Worm (Caenorhabditis elegans) whole organism, L1 larva: Measurements from ENCODE around the gene T07D3.4.
A peak's percentile ranks its signal among the peaks of the same experiment; 100 is the strongest.

Experiments used
- C04F5.9 ChIP-seq: sonication (generic microtip); optimal IDR thresholded peaks from 2 replicates; lab custom pipeline; 2016; ENCODE audit warnings: missing genetic modification characterization, missing compliant biosample characterization
- C16A3.4 ChIP-seq: fragments of 150-350 bp; optimal IDR thresholded peaks from 2 replicates; lab custom pipeline; 2014; ENCODE audit warnings: missing biosample characterization, missing genetic modification characterization
- F16B12.6 ChIP-seq: fragments of 150-350 bp; optimal IDR thresholded peaks from 2 replicates; lab custom pipeline; 2014; ENCODE audit warnings: missing biosample characterization, missing genetic modification characterization
- Y116A8C.19 ChIP-seq: sonication (generic microtip); optimal IDR thresholded peaks from 2 replicates; lab custom pipeline; 2016; ENCODE audit warnings: missing compliant biosample characterization, missing genetic modification characterization, borderline replicate concordance
- aha-1 ChIP-seq: fragments of 150-350 bp; optimal IDR thresholded peaks from 2 replicates; lab custom pipeline; 2014; ENCODE audit warnings: missing biosample characterization, missing genetic modification characterization
- alr-1 ChIP-seq: fragments of 200-800 bp; sonication (Bioruptor generic); optimal IDR thresholded peaks from 2 replicates; lab custom pipeline; 2018; ENCODE audit warnings: borderline replicate concordance, mild to moderate bottlenecking, missing genetic modification characterization, missing compliant biosample characterization
- ama-1 ChIP-seq: fragments of 150-350 bp; optimal IDR thresholded peaks from 2 replicates; lab custom pipeline; 2014
- ceh-63 ChIP-seq: fragments of 200-800 bp; sonication (Bioruptor generic); optimal IDR thresholded peaks from 2 replicates; lab custom pipeline; 2018; ENCODE audit warnings: mild to moderate bottlenecking, missing genetic modification characterization, missing compliant biosample characterization
- ceh-82 ChIP-seq, 3 experiments: fragments of 150-350 bp in 1 of 3; sonication (generic microtip) in 2 of 3; optimal IDR thresholded peaks; 2 replicates each; lab custom pipeline; 2014 to 2017; ENCODE audit warnings: missing biosample characterization in 3 of 3, missing genetic modification characterization in 3 of 3
- ceh-88 ChIP-seq: fragments of 200-800 bp; sonication (Bioruptor generic); IDR thresholded peaks from 2 replicates; pipeline ENCODE4 v1.3.6; 2022; ENCODE audit warnings: missing genetic modification characterization, missing compliant biosample characterization
- dpl-1 ChIP-seq, 3 experiments: fragments of 150-350 bp in 2 of 3; sonication (generic microtip) in 1 of 3; optimal IDR thresholded peaks; 2 replicates each; lab custom pipeline; 2014 to 2017; ENCODE audit warnings: missing biosample characterization in 3 of 3, missing genetic modification characterization in 3 of 3, missing genetic modification reagents in 3 of 3
- efl-1 ChIP-seq, 4 experiments: fragments of 150-350 bp; optimal IDR thresholded peaks in 3 of 4; peaks in 1 of 4; 1 replicate in 1 of 4; 2 replicates in 3 of 4; lab custom pipeline; 2014; ENCODE audit warnings: missing biosample characterization in 2 of 4, missing genetic modification characterization in 2 of 4, missing genetic modification reagents in 2 of 4
- efl-3 ChIP-seq: fragments of 200-800 bp; sonication (Bioruptor generic); optimal IDR thresholded peaks from 2 replicates; lab custom pipeline; 2018; ENCODE audit warnings: mild to moderate bottlenecking, missing genetic modification characterization, missing compliant biosample characterization
- egl-13 ChIP-seq: sonication (generic microtip); optimal IDR thresholded peaks from 2 replicates; lab custom pipeline; 2016; ENCODE audit warnings: missing genotype, missing genetic modification reagents, missing genetic modification characterization, missing compliant biosample characterization
- elt-2 ChIP-seq: sonication (generic microtip); optimal IDR thresholded peaks from 2 replicates; lab custom pipeline; 2016; ENCODE audit warnings: missing genetic modification characterization, mild to moderate bottlenecking, inconsistent platforms, missing compliant biosample characterization, missing genetic modification reagents
- ets-5 ChIP-seq: fragments of 200-800 bp; sonication (Bioruptor generic); IDR thresholded peaks from 2 replicates; pipeline ENCODE4 v1.3.6; 2022; ENCODE audit warnings: missing genetic modification characterization, missing compliant biosample characterization
- fkh-4 ChIP-seq: sonication (generic microtip); optimal IDR thresholded peaks from 2 replicates; lab custom pipeline; 2016; ENCODE audit warnings: missing compliant biosample characterization, missing genetic modification characterization, borderline replicate concordance
- hlh-4 ChIP-seq: sonication (generic microtip); optimal IDR thresholded peaks from 2 replicates; lab custom pipeline; 2016; ENCODE audit warnings: mild to moderate bottlenecking, missing genetic modification characterization, missing compliant biosample characterization
- isw-1 ChIP-seq: fragments of 200-800 bp; sonication (Bioruptor generic); IDR thresholded peaks from 2 replicates; pipeline ENCODE4 v1.3.6; 2022; ENCODE audit warnings: missing genetic modification characterization, missing compliant biosample characterization
- lin-14 ChIP-seq: fragments of 200-800 bp; sonication (Bioruptor generic); optimal IDR thresholded peaks from 2 replicates; lab custom pipeline; 2018; ENCODE audit warnings: mild to moderate bottlenecking, missing genetic modification characterization, moderate library complexity, missing compliant biosample characterization
- lin-15B ChIP-seq: fragments of 150-350 bp; sonication (generic microtip); optimal IDR thresholded peaks from 3 replicates; lab custom pipeline; 2014; ENCODE audit warnings: missing biosample characterization, missing genetic modification characterization
- lin-35 ChIP-seq, 2 experiments: fragments of 150-350 bp; optimal IDR thresholded peaks; 2 replicates each; lab custom pipeline; 2014; ENCODE audit warnings: missing biosample characterization in 2 of 2, missing genetic modification characterization in 2 of 2, missing genetic modification reagents in 2 of 2
- lir-3 ChIP-seq: sonication (generic microtip); optimal IDR thresholded peaks from 2 replicates; lab custom pipeline; 2016; ENCODE audit warnings: mild to moderate bottlenecking, missing genetic modification characterization, moderate library complexity, missing compliant biosample characterization; ENCODE audit not compliant: poor library complexity
- lsy-2 ChIP-seq, 2 experiments: fragments of 150-350 bp; optimal IDR thresholded peaks; 2 replicates each; lab custom pipeline; 2014; ENCODE audit warnings: missing biosample characterization in 2 of 2, missing genetic modification characterization in 2 of 2
- mab-9 ChIP-seq: fragments of 200-800 bp; sonication (Bioruptor generic); IDR thresholded peaks from 2 replicates; pipeline ENCODE4 v1.3.6; 2022; ENCODE audit warnings: missing genetic modification reagents, missing genetic modification characterization, missing compliant biosample characterization
- mdl-1 ChIP-seq, 2 experiments: fragments of 150-350 bp; optimal IDR thresholded peaks; 2 replicates each; lab custom pipeline; 2014 to 2017; ENCODE audit warnings: missing biosample characterization in 2 of 2, missing genetic modification characterization in 2 of 2, inconsistent platforms in 1 of 2
- nhr-12 ChIP-seq: sonication (generic microtip); optimal IDR thresholded peaks from 2 replicates; lab custom pipeline; 2017; ENCODE audit warnings: missing biosample characterization, missing genetic modification characterization
- nhr-19 ChIP-seq: fragments of 200-800 bp; sonication (Bioruptor generic); conservative IDR thresholded peaks from 2 replicates; pipeline ENCODE4 v1.3.6; 2022; ENCODE audit warnings: missing genetic modification characterization, missing compliant biosample characterization
- nhr-20 ChIP-seq: sonication (generic microtip); optimal IDR thresholded peaks from 2 replicates; lab custom pipeline; 2016; ENCODE audit warnings: mild to moderate bottlenecking, missing genetic modification characterization, missing compliant biosample characterization
- nhr-237 ChIP-seq: fragments of 150-350 bp; optimal IDR thresholded peaks from 2 replicates; lab custom pipeline; 2014; ENCODE audit warnings: missing biosample characterization, missing genetic modification characterization
- nhr-47 ChIP-seq: sonication (generic microtip); optimal IDR thresholded peaks from 2 replicates; lab custom pipeline; 2016; ENCODE audit warnings: mild to moderate bottlenecking, missing genetic modification characterization, moderate library complexity, missing compliant biosample characterization
- nhr-77 ChIP-seq: fragments of 150-350 bp; optimal IDR thresholded peaks from 2 replicates; lab custom pipeline; 2014; ENCODE audit warnings: missing biosample characterization, missing genetic modification characterization
- nhr-84 ChIP-seq: sonication (generic microtip); optimal IDR thresholded peaks from 2 replicates; lab custom pipeline; 2017; ENCODE audit warnings: missing biosample characterization, missing genetic modification characterization
- pag-3 ChIP-seq: sonication (generic microtip); optimal IDR thresholded peaks from 2 replicates; lab custom pipeline; 2017; ENCODE audit warnings: missing genetic modification characterization, mild to moderate bottlenecking, missing compliant biosample characterization, antibody characterized with exemption, borderline replicate concordance; ENCODE audit not compliant: insufficient read depth
- pqm-1 ChIP-seq: sonication (generic microtip); optimal IDR thresholded peaks from 3 replicates; lab custom pipeline; 2017; ENCODE audit warnings: missing biosample characterization, missing genetic modification characterization
- skn-1 ChIP-seq: fragments of 150-350 bp; optimal IDR thresholded peaks from 2 replicates; lab custom pipeline; 2014; ENCODE audit warnings: missing biosample characterization, missing genetic modification characterization
- sup-37 ChIP-seq: fragments of 200-800 bp; sonication (Bioruptor generic); optimal IDR thresholded peaks from 2 replicates; lab custom pipeline; 2018; ENCODE audit warnings: mild to moderate bottlenecking, missing genetic modification characterization, missing compliant biosample characterization
- swsn-7 ChIP-seq: sonication (generic microtip); optimal IDR thresholded peaks from 2 replicates; lab custom pipeline; 2016; ENCODE audit warnings: missing genetic modification characterization, missing compliant biosample characterization
- tbx-2 ChIP-seq: sonication (generic microtip); optimal IDR thresholded peaks from 2 replicates; lab custom pipeline; 2016; ENCODE audit warnings: missing genetic modification characterization, missing compliant biosample characterization
- tlp-1 ChIP-seq: fragments of 150-350 bp; optimal IDR thresholded peaks from 2 replicates; lab custom pipeline; 2014; ENCODE audit warnings: missing biosample characterization, missing genetic modification characterization
- unc-86 ChIP-seq: sonication (generic microtip); optimal IDR thresholded peaks from 2 replicates; lab custom pipeline; 2016; ENCODE audit warnings: missing genetic modification characterization, missing compliant biosample characterization
- unc-98 ChIP-seq: fragments of 200-800 bp; sonication (Bioruptor generic); IDR thresholded peaks from 2 replicates; pipeline ENCODE4 v1.3.6; 2022; ENCODE audit warnings: missing genetic modification characterization, missing compliant biosample characterization
- zag-1 ChIP-seq: fragments of 150-350 bp; optimal IDR thresholded peaks from 2 replicates; lab custom pipeline; 2014; ENCODE audit warnings: missing biosample characterization, missing genetic modification characterization

Gene T07D3.4

ce11 chrII:905335-905734 lies 17.2 kb downstream of the T07D3.4 start (continued):
- TF ChIP-seq nhr-237 (tag; lab: Kevin White, UChicago) = no peak
- peak; percentile 41 for TF ChIP-seq nhr-19 (GFP tag; lab: Robert Waterston, UW)
- no peak for TF ChIP-seq swsn-7
- no peak for TF ChIP-seq nhr-77 (tag; lab: Kevin White, UChicago)
- TF ChIP-seq Y116A8C.19 = no peak
- no peak for TF ChIP-seq nhr-47 (tag; lab: Kevin White, UChicago)
- no peak for TF ChIP-seq dpl-1 (GFP tag; optimal IDR thresholded peaks at IDR 0.05; lab: Kevin White, UChicago)
- no peak for TF ChIP-seq lsy-2 (tag; optimal IDR thresholded peaks at IDR 0.05; lab: Kevin White, UChicago)
- TF ChIP-seq zag-1 = no peak
- TF ChIP-seq, all 84 proteins: peak for 3

- no peak for TF ChIP-seq lir-3 (tag; lab: Kevin White, UChicago)
- TF ChIP-seq aha-1 (tag; lab: Kevin White, UChicago) = no peak
- TF ChIP-seq C16A3.4 = no peak
- TF ChIP-seq unc-86 (tag; lab: Kevin White, UChicago) = no peak
- no peak for TF ChIP-seq mab-9 (GFP tag; lab: Robert Waterston, UW)
- TF ChIP-seq ceh-88 (GFP tag; lab: Robert Waterston, UW) = no peak
- TF ChIP-seq nhr-77 (tag; lab: Kevin White, UChicago) = no peak
- TF ChIP-seq pag-3 (tag; lab: Kevin White, UChicago) = no peak
- TF ChIP-seq efl-3 (GFP tag; lab: Kevin White, UChicago) = no peak
- TF ChIP-seq, all 84 proteins: peak for 0
These were observed 21.4 kb downstream of the T07D3.4 start, which contains the start of the genes fbxc-24 and fbxc-27 for ce11 chrII:909554-909953. Gene fbxc-24 (minus strand): TSS chrII:909654. Gene fbxc-27 (plus strand): TSS chrII:909769.

DNA sequence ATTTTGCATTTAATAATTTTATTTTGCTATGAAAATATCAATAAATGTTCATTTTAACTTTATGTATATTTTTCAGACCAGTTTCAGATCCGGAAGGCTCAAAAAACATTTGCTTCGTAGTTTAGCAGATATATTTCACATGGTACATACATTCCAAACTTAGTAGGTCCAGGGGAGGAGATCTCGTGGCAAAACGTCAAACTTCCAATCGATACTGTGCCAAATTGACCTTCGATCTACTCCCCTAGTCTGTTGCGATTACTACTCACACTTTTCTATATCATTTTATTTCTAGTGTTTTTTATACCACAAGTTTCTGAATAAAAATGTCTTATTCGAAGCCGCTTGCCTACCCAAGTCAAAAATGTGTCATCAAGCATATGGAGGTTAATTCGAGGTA lies 23.6 kb downstream of the T07D3.4 start, which contains the start of gene fbxc-31:
Gene fbxc-31, plus strand, starts transcription at position 301 of the 400 bp plus-strand sequence.
- TF ChIP-seq efl-1 (optimal IDR thresholded peaks at IDR 0.05; lab: Kevin White, UChicago) = no peak
- peak in 1 of 2 experiments; percentile 15 for TF ChIP-seq efl-1 (GFP tag; optimal IDR thresholded peaks at IDR 0.05 in 1 of 2; lab: Kevin White, UChicago)
- no peak for TF ChIP-seq egl-13

ce11 chrII:913222-913722 lies 25.2 kb downstream of the T07D3.4 start, which contains the start of gene fbxc-33:
Gene fbxc-33 (plus strand): TSS chrII:913672.
- TF ChIP-seq nhr-84 (no peak), Y116A8C.19 (no peak), efl-1 (optimal IDR thresholded peaks at IDR 0.05; lab: Kevin White, UChicago) (peak; percentile 63 to 64), efl-1 (GFP tag; optimal IDR thresholded peaks at IDR 0.05 in 1 of 2; lab: Kevin White, UChicago) (peak; percentile 58 to 92), ceh-82 (tag; optimal IDR thresholded peaks at IDR 0.05; lab: Kevin White, UChicago) (peak in 1 of 3 experiments; percentile 31), lin-35 (GFP tag; optimal IDR thresholded peaks at IDR 0.05; lab: Kevin White, UChicago) (peak; percentile 23 to 43), nhr-20 (tag; lab: Kevin White, UChicago) (peak; percentile 4), ets-5 (no peak), nhr-12 (tag; lab: Kevin White, UChicago) (no peak), fkh-4 (no peak), C04F5.9 (tag; lab: Kevin White, UChicago) (no peak), mdl-1 (tag; optimal IDR thresholded peaks at IDR 0.05; lab: Kevin White, UChicago) (no peak), ama-1 (lab: Kevin White, UChicago) (no peak), zag-1 (no peak), pag-3 (tag; lab: Kevin White, UChicago) (no peak), unc-98 (GFP tag; lab: Robert Waterston, UW) (no peak), aha-1 (tag; lab: Kevin White, UChicago) (no peak), F16B12.6 (tag; lab: Kevin White, UChicago) (peak; percentile 30), pqm-1 (tag; lab: Kevin White, UChicago) (no peak), ceh-88 (GFP tag; lab: Robert Waterston, UW) (no peak), ceh-63 (GFP tag; lab: Kevin White, UChicago) (no peak), skn-1 (tag; lab: Kevin White, UChicago) (peak; percentile 38), tbx-2 (no peak), hlh-4 (tag; lab: Kevin White, UChicago) (no peak), lsy-2 (tag; optimal IDR thresholded peaks at IDR 0.05; lab: Kevin White, UChicago) (peak; percentile 31 to 66), alr-1 (tag; lab: Kevin White, UChicago) (no peak), lin-15B (tag; lab: Kevin White, UChicago) (peak; percentile 62), sup-37 (GFP tag; lab: Kevin White, UChicago) (no peak), swsn-7 (peak; percentile 26), isw-1 (no peak), C16A3.4 (peak; percentile 29), nhr-77 (tag; lab: Kevin White, UChicago) (no peak), elt-2 (tag; lab: Kevin White, UChicago) (peak; percentile 41), lin-14 (GFP tag; lab: Kevin White, UChicago) (peak; percentile 57), tlp-1 (no peak)
